Fruit fly (Drosophila melanogaster): Measurements from ENCODE around the gene CG31016.

CG31016 gene

dm6 chr3R:30643240-30643639 lies 37.3 kb downstream of the CG31016 start (continued):
- no peak for TF ChIP-seq fd59A (GFP tag; optimal IDR thresholded peaks at IDR 0.05)
- TF ChIP-seq CG31627 (GFP tag; optimal IDR thresholded peaks at IDR 0.05) = no peak
- TF ChIP-seq dac (GFP tag; optimal IDR thresholded peaks at IDR 0.05) = no peak

dm6 chr3R:30645780-30646179 lies 39.8 kb downstream of the CG31016 start, which contains the start of gene CG31013:
Gene CG31013, minus strand, starts transcription at chr3R:30645880.
- no peak for TF ChIP-seq CG31627 (GFP tag; optimal IDR thresholded peaks at IDR 0.05)
- no peak for TF ChIP-seq dac (GFP tag; optimal IDR thresholded peaks at IDR 0.05)
- TF ChIP-seq CG16779 (tag; optimal IDR thresholded peaks at IDR 0.05) = no peak
- TF ChIP-seq dsx (GFP tag; optimal IDR thresholded peaks at IDR 0.05; ENCODE audit: poor library complexity, severe bottlenecking) = no peak
- no peak for TF ChIP-seq CG6276 (GFP tag; optimal IDR thresholded peaks at IDR 0.05)
- TF ChIP-seq salr (GFP tag; optimal IDR thresholded peaks at IDR 0.05) = no peak
- no peak for TF ChIP-seq acj6 (GFP tag; optimal IDR thresholded peaks at IDR 0.05)
- TF ChIP-seq Gug (GFP tag; IDR thresholded peaks at IDR 0.05) = no peak
- TF ChIP-seq Blimp-1 (GFP tag; optimal IDR thresholded peaks at IDR 0.05) = no peak
- TF ChIP-seq Smox (GFP tag; optimal IDR thresholded peaks at IDR 0.05) = no peak
- TF ChIP-seq svp (GFP tag) = no peak
- no peak for TF ChIP-seq CG11294 (GFP tag; IDR thresholded peaks at IDR 0.05)
- no peak for TF ChIP-seq spab (GFP tag; optimal IDR thresholded peaks at IDR 0.05)
- no peak for TF ChIP-seq Lpt (GFP tag; optimal IDR thresholded peaks at IDR 0.05)
- no peak for TF ChIP-seq CG9139 (GFP tag; optimal IDR thresholded peaks at IDR 0.05)
- TF ChIP-seq cyc (GFP tag; optimal IDR thresholded peaks at IDR 0.05) = no peak

- TF ChIP-seq fd85E (GFP tag; optimal IDR thresholded peaks at IDR 0.05) (no peak), Eip75B (GFP tag; optimal IDR thresholded peaks at IDR 0.05) (no peak), Smox (GFP tag; optimal IDR thresholded peaks at IDR 0.05) (no peak), Ets21C (GFP tag; optimal IDR thresholded peaks at IDR 0.05) (no peak), Hr39 (GFP tag; optimal IDR thresholded peaks at IDR 0.05) (no peak), acj6 (GFP tag; optimal IDR thresholded peaks at IDR 0.05) (no peak), Gug (GFP tag; IDR thresholded peaks at IDR 0.05) (no peak), svp (GFP tag) (no peak), dac (GFP tag; optimal IDR thresholded peaks at IDR 0.05) (no peak), CG6276 (GFP tag; optimal IDR thresholded peaks at IDR 0.05) (no peak), Blimp-1 (GFP tag; optimal IDR thresholded peaks at IDR 0.05) (no peak), Sox102F (GFP tag; optimal IDR thresholded peaks at IDR 0.05) (no peak), net (GFP tag; optimal IDR thresholded peaks at IDR 0.05) (no peak), salr (GFP tag; optimal IDR thresholded peaks at IDR 0.05) (no peak), achi (GFP tag; optimal IDR thresholded peaks at IDR 0.05) (no peak), CG31627 (GFP tag; optimal IDR thresholded peaks at IDR 0.05) (no peak), fkh (GFP tag; optimal IDR thresholded peaks at IDR 0.05) (no peak), Ets96B (tag; optimal IDR thresholded peaks at IDR 0.05) (no peak), CG15336 (GFP tag; IDR thresholded peaks at IDR 0.05) (no peak)
Measured at dm6 chr3R:30648451-30648850, 42.5 kb downstream of the CG31016 start, which contains the start of gene PH4alphaPV. Gene PH4alphaPV, minus strand, starts transcription at chr3R:30648551.

- TF ChIP-seq CG15336 (GFP tag; IDR thresholded peaks at IDR 0.05) = no peak
- no peak for TF ChIP-seq Hr38 (GFP tag; optimal IDR thresholded peaks at IDR 0.05)
- TF ChIP-seq vri (GFP tag; optimal IDR thresholded peaks at IDR 0.05) = no peak
- TF ChIP-seq CG8119 (GFP tag; IDR thresholded peaks at IDR 0.05) = no peak
- TF ChIP-seq Ets21C (GFP tag; optimal IDR thresholded peaks at IDR 0.05) = no peak
- TF ChIP-seq eg (GFP tag; IDR thresholded peaks at IDR 0.05) = no peak
- TF ChIP-seq fd59A (GFP tag; optimal IDR thresholded peaks at IDR 0.05) = no peak
- no peak for TF ChIP-seq acj6 (GFP tag; optimal IDR thresholded peaks at IDR 0.05)
- TF ChIP-seq CG32006 (GFP tag; optimal IDR thresholded peaks at IDR 0.05) = no peak
- TF ChIP-seq Met (GFP tag; optimal IDR thresholded peaks at IDR 0.05) = no peak
- TF ChIP-seq CG10669 (GFP tag; optimal IDR thresholded peaks at IDR 0.05) = no peak
- TF ChIP-seq Smox (GFP tag; optimal IDR thresholded peaks at IDR 0.05) = no peak
- TF ChIP-seq OdsH (GFP tag; optimal IDR thresholded peaks at IDR 0.05) = no peak
- TF ChIP-seq CG6854 (GFP tag; optimal IDR thresholded peaks at IDR 0.05) = no peak
- no peak for TF ChIP-seq Ets96B (tag; optimal IDR thresholded peaks at IDR 0.05)
- TF ChIP-seq CG9139 (GFP tag; optimal IDR thresholded peaks at IDR 0.05) = no peak
Measured at dm6 chr3R:30648851-30649250, 42.9 kb downstream of the CG31016 start, which contains the start of gene CG34432. Gene CG34432, plus strand, starts transcription at chr3R:30649151.
